Worm (Caenorhabditis elegans): ENCODE data around the gene Y42A5A.1.

Gene Y42A5A.1

DNA sequence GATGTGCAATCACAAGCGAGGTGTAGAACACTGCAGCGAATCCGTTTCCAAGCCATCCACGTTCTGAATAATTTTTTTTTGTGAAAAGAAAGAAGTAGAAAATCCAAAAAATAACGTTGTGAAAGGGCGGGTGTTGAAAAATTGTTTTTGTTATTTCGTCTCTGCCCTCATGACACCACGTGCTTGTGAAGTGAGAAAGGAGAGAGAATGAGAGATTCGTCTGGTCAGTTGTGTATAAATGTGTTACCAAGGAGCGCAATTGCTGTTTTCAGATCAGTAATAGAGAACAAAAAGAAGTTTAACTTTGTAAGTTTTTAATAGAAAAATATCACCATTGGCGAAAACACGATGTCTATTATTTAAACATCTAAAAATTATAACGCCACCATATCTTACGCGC is 33.5 kb downstream of the Y42A5A.1 start:
- TF ChIP-seq nhr-6 (tag; optimal IDR thresholded peaks at IDR 0.05) (peak; percentile 38), sdz-12 (GFP tag; optimal IDR thresholded peaks at IDR 0.05) (no peak), hif-1 (tag; optimal IDR thresholded peaks at IDR 0.05) (no peak), duxl-1 (tag; optimal IDR thresholded peaks at IDR 0.05; ENCODE audit: poor library complexity) (no peak), mep-1 (tag; optimal IDR thresholded peaks at IDR 0.05) (peak; percentile 49), set-16 (GFP tag; IDR thresholded peaks at IDR 0.05) (no peak), lir-3 (tag; optimal IDR thresholded peaks at IDR 0.05) (no peak), nhr-76 (tag; optimal IDR thresholded peaks at IDR 0.05) (no peak), F49E8.2 (tag; optimal IDR thresholded peaks at IDR 0.05; ENCODE audit: borderline replicate concordance) (no peak), unc-62 (GFP tag; optimal IDR thresholded peaks at IDR 0.05 in 1 of 2) (no peak), unc-62 (tag; optimal IDR thresholded peaks at IDR 0.05) (no peak), nhr-25 (tag; optimal IDR thresholded peaks at IDR 0.05; ENCODE audit: borderline replicate concordance, insufficient read depth) (no peak), lim-7 (GFP tag; IDR thresholded peaks at IDR 0.05) (no peak), nhr-11 (tag; optimal IDR thresholded peaks at IDR 0.05) (peak; percentile 21), tag-97 (GFP tag; IDR thresholded peaks at IDR 0.05) (no peak), nhr-48 (tag; optimal IDR thresholded peaks at IDR 0.05) (no peak), daf-12 (tag; optimal IDR thresholded peaks at IDR 0.05) (no peak), gei-8 (GFP tag; optimal IDR thresholded peaks at IDR 0.05) (no peak), daf-16 (GFP tag; optimal IDR thresholded peaks at IDR 0.05) (peak in 1 of 2 experiments; percentile 51), daf-16 (tag; optimal IDR thresholded peaks at IDR 0.05) (no peak), dmd-6 (GFP tag; IDR thresholded peaks at IDR 0.05) (peak; percentile 21; the same call in 1 of the 2 replicates), aha-1 (tag) (peak; percentile 37), Y75B8A.6 (GFP tag; IDR thresholded peaks at IDR 0.05) (no peak), saeg-2 (GFP tag; IDR thresholded peaks at IDR 0.05) (no peak), ceh-32 (tag; optimal IDR thresholded peaks at IDR 0.05; ENCODE audit: poor library complexity) (no peak), lsy-2 (tag; optimal IDR thresholded peaks at IDR 0.05) (peak in 1 of 2 experiments; percentile 33), tra-1 (GFP tag; IDR thresholded peaks at IDR 0.05) (no peak), mxl-2 (GFP tag; conservative IDR thresholded peaks at IDR 0.05) (no peak), fos-1 (tag; optimal IDR thresholded peaks at IDR 0.05) (no peak), skn-1 (tag; optimal IDR thresholded peaks at IDR 0.05) (no peak), ZK546.5 (tag; optimal IDR thresholded peaks at IDR 0.05) (no peak), nhr-10 (tag; optimal IDR thresholded peaks at IDR 0.05) (no peak), ceh-82 (tag; optimal IDR thresholded peaks at IDR 0.05) (no peak), ceh-44 (GFP tag; IDR thresholded peaks at IDR 0.05) (no peak), nhr-237 (tag; optimal IDR thresholded peaks at IDR 0.05) (no peak), hlh-30 (tag; optimal IDR thresholded peaks at IDR 0.05; ENCODE audit: insufficient read depth) (peak; percentile 93), hlh-11 (tag; optimal IDR thresholded peaks at IDR 0.05) (peak; percentile 49), unc-39 (tag; optimal IDR thresholded peaks at IDR 0.05) (no peak), dpl-1 (GFP tag; optimal IDR thresholded peaks at IDR 0.05) (no peak), Y48G9A.11 (GFP tag; IDR thresholded peaks at IDR 0.05) (no peak), mxl-3 (GFP tag; optimal IDR thresholded peaks at IDR 0.05) (peak; percentile 88), ceh-62 (tag; optimal IDR thresholded peaks at IDR 0.05) (no peak), rbr-2 (tag; optimal IDR thresholded peaks at IDR 0.05) (no peak), F10B5.3 (tag; optimal IDR thresholded peaks at IDR 0.05) (no peak), ZK337.2 (GFP tag; IDR thresholded peaks at IDR 0.05) (no peak), Y5F2A.4 (GFP tag; optimal IDR thresholded peaks at IDR 0.05) (no peak), madf-9 (GFP tag; conservative IDR thresholded peaks at IDR 0.05) (no peak), mdt-29 (GFP tag; IDR thresholded peaks at IDR 0.05) (no peak), egl-27 (tag; optimal IDR thresholded peaks at IDR 0.05) (no peak), F37D6.2 (tag; optimal IDR thresholded peaks at IDR 0.05) (no peak), nhr-111 (GFP tag; optimal IDR thresholded peaks at IDR 0.05) (no peak), ceh-28 (tag; optimal IDR thresholded peaks at IDR 0.05) (no peak), ces-1 (GFP tag; optimal IDR thresholded peaks at IDR 0.05) (no peak)
